Worm (Caenorhabditis elegans) whole organism, L1 larva: ENCODE measurements around the gene Y55D5A.1.
A peak's percentile ranks its signal among the peaks of the same experiment; 100 is the strongest.

Source experiments
- C04F5.9 ChIP-seq: sonication (generic microtip); optimal IDR thresholded peaks from 2 replicates; lab custom pipeline; 2016; ENCODE audit warnings: missing genetic modification characterization, missing compliant biosample characterization
- C16A3.4 ChIP-seq: fragments of 150-350 bp; optimal IDR thresholded peaks from 2 replicates; lab custom pipeline; 2014; ENCODE audit warnings: missing biosample characterization, missing genetic modification characterization
- Y116A8C.19 ChIP-seq: sonication (generic microtip); optimal IDR thresholded peaks from 2 replicates; lab custom pipeline; 2016; ENCODE audit warnings: missing compliant biosample characterization, missing genetic modification characterization, borderline replicate concordance
- aha-1 ChIP-seq: fragments of 150-350 bp; optimal IDR thresholded peaks from 2 replicates; lab custom pipeline; 2014; ENCODE audit warnings: missing biosample characterization, missing genetic modification characterization
- alr-1 ChIP-seq: fragments of 200-800 bp; sonication (Bioruptor generic); optimal IDR thresholded peaks from 2 replicates; lab custom pipeline; 2018; ENCODE audit warnings: borderline replicate concordance, mild to moderate bottlenecking, missing genetic modification characterization, missing compliant biosample characterization
- blmp-1 ChIP-seq: fragments of 150-350 bp; optimal IDR thresholded peaks from 2 replicates; lab custom pipeline; 2014; ENCODE audit warnings: missing biosample characterization, missing genetic modification characterization
- ceh-63 ChIP-seq: fragments of 200-800 bp; sonication (Bioruptor generic); optimal IDR thresholded peaks from 2 replicates; lab custom pipeline; 2018; ENCODE audit warnings: mild to moderate bottlenecking, missing genetic modification characterization, missing compliant biosample characterization
- ceh-82 ChIP-seq, 3 experiments: fragments of 150-350 bp in 1 of 3; sonication (generic microtip) in 2 of 3; optimal IDR thresholded peaks; 2 replicates each; lab custom pipeline; 2014 to 2017; ENCODE audit warnings: missing biosample characterization in 3 of 3, missing genetic modification characterization in 3 of 3
- ceh-90 ChIP-seq: sonication (generic microtip); optimal IDR thresholded peaks from 2 replicates; lab custom pipeline; 2016; ENCODE audit warnings: missing genetic modification characterization, missing compliant biosample characterization
- ces-1 ChIP-seq: fragments of 150-350 bp; optimal IDR thresholded peaks from 2 replicates; lab custom pipeline; 2014; ENCODE audit warnings: missing biosample characterization, missing genetic modification reagents, missing genetic modification characterization
- dpl-1 ChIP-seq, 3 experiments: fragments of 150-350 bp in 2 of 3; sonication (generic microtip) in 1 of 3; optimal IDR thresholded peaks; 2 replicates each; lab custom pipeline; 2014 to 2017; ENCODE audit warnings: missing biosample characterization in 3 of 3, missing genetic modification characterization in 3 of 3, missing genetic modification reagents in 3 of 3
- dsc-1 ChIP-seq: sonication (generic microtip); optimal IDR thresholded peaks from 2 replicates; lab custom pipeline; 2016; ENCODE audit warnings: mild to moderate bottlenecking, missing genetic modification characterization, missing compliant biosample characterization
- efl-1 ChIP-seq, 4 experiments: fragments of 150-350 bp; optimal IDR thresholded peaks in 3 of 4; peaks in 1 of 4; 1 replicate in 1 of 4; 2 replicates in 3 of 4; lab custom pipeline; 2014; ENCODE audit warnings: missing biosample characterization in 2 of 4, missing genetic modification characterization in 2 of 4, missing genetic modification reagents in 2 of 4
- efl-3 ChIP-seq: fragments of 200-800 bp; sonication (Bioruptor generic); optimal IDR thresholded peaks from 2 replicates; lab custom pipeline; 2018; ENCODE audit warnings: mild to moderate bottlenecking, missing genetic modification characterization, missing compliant biosample characterization
- egl-13 ChIP-seq: sonication (generic microtip); optimal IDR thresholded peaks from 2 replicates; lab custom pipeline; 2016; ENCODE audit warnings: missing genotype, missing genetic modification reagents, missing genetic modification characterization, missing compliant biosample characterization
- egl-27 ChIP-seq, 2 experiments: fragments of 150-350 bp in 1 of 2; sonication (generic microtip); optimal IDR thresholded peaks; 3 replicates each; lab custom pipeline; 2017 to 2018; ENCODE audit warnings: missing biosample characterization in 2 of 2, missing genetic modification characterization in 2 of 2, missing genetic modification reagents in 2 of 2
- elt-3 ChIP-seq, 6 experiments: fragments of 150-350 bp in 1 of 6; sonication (generic microtip); optimal IDR thresholded peaks; 2 replicates each; lab custom pipeline; 2017 to 2018; ENCODE audit warnings: missing biosample characterization in 6 of 6, missing genetic modification characterization in 6 of 6, inconsistent platforms in 1 of 6
- fkh-10 ChIP-seq: sonication (generic microtip); optimal IDR thresholded peaks from 2 replicates; lab custom pipeline; 2017; ENCODE audit warnings: missing biosample characterization, missing genetic modification reagents, missing genetic modification characterization
- fkh-8 ChIP-seq: sonication (generic microtip); optimal IDR thresholded peaks from 2 replicates; lab custom pipeline; 2016; ENCODE audit warnings: mild to moderate bottlenecking, missing genetic modification characterization, missing compliant biosample characterization
- fos-1 ChIP-seq: fragments of 150-350 bp; optimal IDR thresholded peaks from 2 replicates; lab custom pipeline; 2014; ENCODE audit warnings: missing biosample characterization, missing genetic modification characterization
- hlh-4 ChIP-seq: sonication (generic microtip); optimal IDR thresholded peaks from 2 replicates; lab custom pipeline; 2016; ENCODE audit warnings: mild to moderate bottlenecking, missing genetic modification characterization, missing compliant biosample characterization
- hpl-2 ChIP-seq: fragments of 150-350 bp; optimal IDR thresholded peaks from 2 replicates; lab custom pipeline; 2014; ENCODE audit warnings: missing biosample characterization, missing genetic modification reagents, missing genetic modification characterization
- irx-1 ChIP-seq: sonication (generic microtip); optimal IDR thresholded peaks from 2 replicates; lab custom pipeline; 2016; ENCODE audit warnings: missing genetic modification characterization, missing compliant biosample characterization
- isw-1 ChIP-seq: fragments of 200-800 bp; sonication (Bioruptor generic); IDR thresholded peaks from 2 replicates; pipeline ENCODE4 v1.3.6; 2022; ENCODE audit warnings: missing genetic modification characterization, missing compliant biosample characterization
- jun-1 ChIP-seq: fragments of 150-350 bp; optimal IDR thresholded peaks from 2 replicates; lab custom pipeline; 2014; ENCODE audit warnings: missing biosample characterization, missing genetic modification reagents, missing genetic modification characterization
- lin-13 ChIP-seq: fragments of 150-350 bp; optimal IDR thresholded peaks from 2 replicates; lab custom pipeline; 2014; ENCODE audit warnings: missing biosample characterization, missing genetic modification reagents, missing genetic modification characterization
- lin-14 ChIP-seq: fragments of 200-800 bp; sonication (Bioruptor generic); optimal IDR thresholded peaks from 2 replicates; lab custom pipeline; 2018; ENCODE audit warnings: mild to moderate bottlenecking, missing genetic modification characterization, moderate library complexity, missing compliant biosample characterization
- lin-35 ChIP-seq, 2 experiments: fragments of 150-350 bp; optimal IDR thresholded peaks; 2 replicates each; lab custom pipeline; 2014; ENCODE audit warnings: missing biosample characterization in 2 of 2, missing genetic modification characterization in 2 of 2, missing genetic modification reagents in 2 of 2
- lir-3 ChIP-seq: sonication (generic microtip); optimal IDR thresholded peaks from 2 replicates; lab custom pipeline; 2016; ENCODE audit warnings: mild to moderate bottlenecking, missing genetic modification characterization, moderate library complexity, missing compliant biosample characterization; ENCODE audit not compliant: poor library complexity
- mab-9 ChIP-seq: fragments of 200-800 bp; sonication (Bioruptor generic); IDR thresholded peaks from 2 replicates; pipeline ENCODE4 v1.3.6; 2022; ENCODE audit warnings: missing genetic modification reagents, missing genetic modification characterization, missing compliant biosample characterization
- mep-1 ChIP-seq: fragments of 150-350 bp; optimal IDR thresholded peaks from 2 replicates; lab custom pipeline; 2014; ENCODE audit warnings: missing biosample characterization, missing genetic modification characterization
- nhr-12 ChIP-seq: sonication (generic microtip); optimal IDR thresholded peaks from 2 replicates; lab custom pipeline; 2017; ENCODE audit warnings: missing biosample characterization, missing genetic modification characterization
- nhr-20 ChIP-seq: sonication (generic microtip); optimal IDR thresholded peaks from 2 replicates; lab custom pipeline; 2016; ENCODE audit warnings: mild to moderate bottlenecking, missing genetic modification characterization, missing compliant biosample characterization
- nhr-47 ChIP-seq: sonication (generic microtip); optimal IDR thresholded peaks from 2 replicates; lab custom pipeline; 2016; ENCODE audit warnings: mild to moderate bottlenecking, missing genetic modification characterization, moderate library complexity, missing compliant biosample characterization
- nhr-71 ChIP-seq: sonication (generic microtip); optimal IDR thresholded peaks from 2 replicates; lab custom pipeline; 2016; ENCODE audit warnings: mild to moderate bottlenecking, missing genetic modification characterization, moderate library complexity, missing compliant biosample characterization
- nhr-77 ChIP-seq: fragments of 150-350 bp; optimal IDR thresholded peaks from 2 replicates; lab custom pipeline; 2014; ENCODE audit warnings: missing biosample characterization, missing genetic modification characterization
- nhr-85 ChIP-seq: sonication (generic microtip); peaks from one replicate; lab custom pipeline; 2016; ENCODE audit warnings: missing genetic modification characterization, inconsistent platforms, missing compliant biosample characterization
- nhr-90 ChIP-seq: sonication (generic microtip); optimal IDR thresholded peaks from 2 replicates; lab custom pipeline; 2016; ENCODE audit warnings: mild to moderate bottlenecking, missing genetic modification characterization, missing compliant biosample characterization; ENCODE audit not compliant: poor library complexity
- pag-3 ChIP-seq: sonication (generic microtip); optimal IDR thresholded peaks from 2 replicates; lab custom pipeline; 2017; ENCODE audit warnings: missing genetic modification characterization, mild to moderate bottlenecking, missing compliant biosample characterization, antibody characterized with exemption, borderline replicate concordance; ENCODE audit not compliant: insufficient read depth
- skn-1 ChIP-seq: fragments of 150-350 bp; optimal IDR thresholded peaks from 2 replicates; lab custom pipeline; 2014; ENCODE audit warnings: missing biosample characterization, missing genetic modification characterization
- snpc-4 ChIP-seq: fragments of 150-350 bp; optimal IDR thresholded peaks from 2 replicates; lab custom pipeline; 2014; ENCODE audit warnings: missing biosample characterization, missing genetic modification characterization
- sptf-1 ChIP-seq: fragments of 150-350 bp; optimal IDR thresholded peaks from 2 replicates; lab custom pipeline; 2014; ENCODE audit warnings: missing biosample characterization, missing genetic modification characterization
- swsn-7 ChIP-seq: sonication (generic microtip); optimal IDR thresholded peaks from 2 replicates; lab custom pipeline; 2016; ENCODE audit warnings: missing genetic modification characterization, missing compliant biosample characterization
- unc-30 ChIP-seq: sonication (generic microtip); optimal IDR thresholded peaks from 2 replicates; lab custom pipeline; 2017; ENCODE audit warnings: missing biosample characterization, missing genetic modification characterization
- vab-15 ChIP-seq: sonication (generic microtip); optimal IDR thresholded peaks from 2 replicates; lab custom pipeline; 2017; ENCODE audit warnings: missing genotype, mild to moderate bottlenecking, missing genetic modification characterization, missing compliant biosample characterization
- xbp-1 ChIP-seq: sonication (generic microtip); optimal IDR thresholded peaks from 2 replicates; lab custom pipeline; 2016; ENCODE audit warnings: missing genetic modification characterization, missing compliant biosample characterization
- zip-4 ChIP-seq: fragments of 200-800 bp; sonication (Bioruptor generic); optimal IDR thresholded peaks from 2 replicates; lab custom pipeline; 2018; ENCODE audit warnings: mild to moderate bottlenecking, missing genetic modification characterization, moderate library complexity, missing compliant biosample characterization
- ztf-11 ChIP-seq, 2 experiments: sonication (generic microtip); optimal IDR thresholded peaks; 2 replicates each; lab custom pipeline; 2016 to 2017; ENCODE audit warnings: missing genetic modification characterization in 2 of 2, missing biosample characterization in 1 of 2, missing compliant biosample characterization in 1 of 2
- ztf-4 ChIP-seq: fragments of 150-350 bp; optimal IDR thresholded peaks from 2 replicates; lab custom pipeline; 2014; ENCODE audit warnings: missing biosample characterization, missing genetic modification characterization

The Y55D5A.1 gene

ce11 chrIII:2966462-2966861 lies 15.7 kb upstream of the Y55D5A.1 start (continued):
- TF ChIP-seq pag-3 (tag; lab: Kevin White, UChicago) (no peak), efl-3 (no peak), mep-1 (tag; lab: Kevin White, UChicago) (peak; percentile 83), ceh-90 (peak; percentile 3), C16A3.4 (peak; percentile 81), lin-35 (GFP tag; optimal IDR thresholded peaks at IDR 0.05; lab: Kevin White, UChicago) (peak; percentile 92 to 95), swsn-7 (peak; percentile 88), xbp-1 (tag; lab: Kevin White, UChicago) (peak; percentile 86), alr-1 (tag; lab: Kevin White, UChicago) (no peak), dsc-1 (tag; lab: Kevin White, UChicago) (peak; percentile 81), egl-13 (tag; lab: Kevin White, UChicago) (peak; percentile 66), nhr-47 (tag; lab: Kevin White, UChicago) (peak; percentile 92), lin-13 (GFP tag; lab: Kevin White, UChicago) (peak; percentile 81), sptf-1 (tag; lab: Kevin White, UChicago) (no peak), efl-1 (optimal IDR thresholded peaks at IDR 0.05; lab: Kevin White, UChicago) (peak; percentile 83 to 95), efl-1 (GFP tag; optimal IDR thresholded peaks at IDR 0.05 in 1 of 2; lab: Kevin White, UChicago) (peak; percentile 93 to 99), egl-27 (tag; optimal IDR thresholded peaks at IDR 0.05; lab: Kevin White, UChicago) (peak in 1 of 2 experiments; percentile 51), skn-1 (tag; lab: Kevin White, UChicago) (peak; percentile 42), lir-3 (tag; lab: Kevin White, UChicago) (no peak), nhr-20 (peak; percentile 89), lin-14 (GFP tag; lab: Kevin White, UChicago) (peak; percentile 93), aha-1 (tag; lab: Kevin White, UChicago) (no peak), jun-1 (tag; lab: Kevin White, UChicago) (peak; percentile 59), ces-1 (GFP tag; lab: Kevin White, UChicago) (no peak), ztf-4 (tag; lab: Kevin White, UChicago) (peak; percentile 20), hpl-2 (GFP tag; lab: Kevin White, UChicago) (peak; percentile 5), unc-30 (tag; lab: Kevin White, UChicago) (no peak), hlh-4 (no peak), nhr-85 (tag; lab: Kevin White, UChicago) (peak; percentile 92), ceh-82 (tag; optimal IDR thresholded peaks at IDR 0.05; lab: Kevin White, UChicago) (peak; percentile 52 to 83 (median 74)), nhr-12 (tag; lab: Kevin White, UChicago) (no peak), nhr-90 (peak; percentile 85), vab-15 (no peak), mab-9 (peak; percentile 76), snpc-4 (tag; lab: Kevin White, UChicago) (peak; percentile 52), elt-3 (tag; optimal IDR thresholded peaks at IDR 0.05; lab: Kevin White, UChicago) (peak in 2 of 6 experiments; percentile 8 to 29), ztf-11 (tag; optimal IDR thresholded peaks at IDR 0.05; lab: Kevin White, UChicago) (peak in 1 of 2 experiments; percentile 48), fkh-10 (GFP tag; lab: Kevin White, UChicago) (peak; percentile 45), nhr-71 (tag; lab: Kevin White, UChicago) (peak; percentile 95), dpl-1 (GFP tag; optimal IDR thresholded peaks at IDR 0.05; lab: Kevin White, UChicago) (peak; percentile 90 to 91 (median 90)), ceh-63 (GFP tag; lab: Kevin White, UChicago) (no peak), fkh-8 (tag; lab: Kevin White, UChicago) (peak; percentile 88), nhr-77 (peak; percentile 57), zip-4 (peak; percentile 50), fos-1 (tag; lab: Kevin White, UChicago) (peak; percentile 65), blmp-1 (peak; percentile 67), irx-1 (tag; lab: Kevin White, UChicago) (peak; percentile 80), C04F5.9 (tag; lab: Kevin White, UChicago) (peak; percentile 38), isw-1 (GFP tag; lab: Robert Waterston, UW) (peak; percentile 93), Y116A8C.19 (no peak)
